Fruit fly (Drosophila melanogaster) S2 (cell line): ENCODE results near the gene Hel25E.

ENCODE experiments used
- CG8478 ChIP-seq: fragments of >200 bp; optimal IDR thresholded peaks from 2 replicates; lab custom pipeline; 2018
- CTCF ChIP-seq, 2 experiments: fragments of >200 bp; optimal IDR thresholded peaks; 2 replicates each; lab custom pipeline; 2018

DNA sequence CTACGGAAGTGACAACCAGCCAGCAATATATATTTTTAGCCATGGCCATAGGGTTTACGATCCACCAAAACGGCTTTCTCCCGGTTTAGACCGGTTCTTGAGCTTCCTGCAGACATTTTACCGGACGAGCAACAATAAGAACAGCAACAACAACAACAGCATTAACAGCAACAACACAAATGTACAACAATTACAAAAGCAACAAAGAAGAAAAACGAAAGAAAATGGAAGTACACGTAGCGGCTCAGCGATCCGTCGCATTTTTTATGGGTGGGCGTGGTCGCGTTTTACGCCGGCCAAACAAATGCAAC lies 4.0 kb upstream of the Hel25E start:
- TF ChIP-seq CG8478 (no peak), CTCF (optimal IDR thresholded peaks at IDR 0.05; lab: Kevin White, UChicago) (no peak)
